Fruit fly (Drosophila melanogaster): Measurements from ENCODE around the gene ERR.

The ERR gene

DNA sequence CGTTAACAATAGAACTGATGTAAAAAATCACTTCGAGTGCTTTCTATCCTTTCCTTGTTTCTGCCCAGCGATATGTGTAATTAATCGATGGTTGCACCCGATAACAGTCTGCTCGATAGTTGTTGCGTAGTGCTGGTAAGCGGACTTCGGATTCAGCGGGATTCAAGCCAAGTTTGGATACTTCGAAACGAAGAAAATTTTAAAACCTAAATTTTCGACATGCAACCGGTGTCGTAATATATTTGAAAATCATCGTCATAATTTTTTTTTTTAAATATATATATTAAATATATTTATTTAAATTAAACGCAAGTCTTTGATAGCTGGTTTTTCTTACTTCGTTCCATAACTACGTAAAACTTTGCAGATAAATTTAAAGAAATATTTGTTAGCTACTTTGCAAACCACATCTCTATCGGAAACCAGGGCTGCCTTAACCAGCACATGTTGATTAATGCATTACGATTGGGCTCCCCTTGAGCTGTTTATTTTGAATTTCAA lies 11.4 kb upstream of the ERR start, which contains the start of the genes UbcE2M and Dhps (continued):
- no peak for TF ChIP-seq CG31388 (GFP tag; optimal IDR thresholded peaks at IDR 0.05)
- peak; percentile 63 for TF ChIP-seq CG17359 (tag; optimal IDR thresholded peaks at IDR 0.05)
- TF ChIP-seq sqz (GFP tag; optimal IDR thresholded peaks at IDR 0.05) = no peak
- no peak for TF ChIP-seq CG15601 (tag; optimal IDR thresholded peaks at IDR 0.05)
- peak; percentile 82 for TF ChIP-seq CG6791 (GFP tag; IDR thresholded peaks at IDR 0.05; ENCODE audit: partially characterized antibody)
- TF ChIP-seq pros (GFP tag; optimal IDR thresholded peaks at IDR 0.05) = no peak
- TF ChIP-seq unpg (GFP tag; optimal IDR thresholded peaks at IDR 0.05) = peak; percentile 66
- TF ChIP-seq CG3407 (GFP tag; optimal IDR thresholded peaks at IDR 0.05) = no peak
- TF ChIP-seq GATAe (GFP tag; conservative IDR thresholded peaks at IDR 0.05) = 0 out of 2 replicates have a peak, but pooled peaks have one; percentile 11
- TF ChIP-seq CG15514 (GFP tag; optimal IDR thresholded peaks at IDR 0.05) = peak; percentile 75
- peak; percentile 82 for TF ChIP-seq Hr3 (GFP tag; optimal IDR thresholded peaks at IDR 0.05)
- peak; percentile 62 for TF ChIP-seq Xrp1 (GFP tag; IDR thresholded peaks at IDR 0.05)
- peak; percentile 16 for TF ChIP-seq CG17802 (tag; optimal IDR thresholded peaks at IDR 0.05)
- peak; percentile 69 for TF ChIP-seq CG17385 (GFP tag; optimal IDR thresholded peaks at IDR 0.05)
- peak; percentile 70 for TF ChIP-seq inv (GFP tag; IDR thresholded peaks at IDR 0.05; ENCODE audit: partially characterized antibody)
- TF ChIP-seq fd64A (GFP tag; optimal IDR thresholded peaks at IDR 0.05) = no peak
- peak; percentile 11 for TF ChIP-seq CG34376 (GFP tag; optimal IDR thresholded peaks at IDR 0.05)
- peak; percentile 73 for TF ChIP-seq Usf (GFP tag; optimal IDR thresholded peaks at IDR 0.05)
- no peak for TF ChIP-seq luna (GFP tag; optimal IDR thresholded peaks at IDR 0.05)
- TF ChIP-seq CG30403 (GFP tag; optimal IDR thresholded peaks at IDR 0.05) = peak; percentile 81
- peak; percentile 2 for TF ChIP-seq CG7987 (GFP tag; optimal IDR thresholded peaks at IDR 0.05)
- TF ChIP-seq Atf-2 (GFP tag; optimal IDR thresholded peaks at IDR 0.05) = no peak
- TF ChIP-seq CG10959 (GFP tag; IDR thresholded peaks at IDR 0.05) = no peak
- TF ChIP-seq amos (GFP tag; IDR thresholded peaks at IDR 0.05; ENCODE audit: partially characterized antibody) = peak; percentile 84
- TF ChIP-seq Adf1 (GFP tag; IDR thresholded peaks at IDR 0.05) = peak; percentile 27; the same call in 1 of the 2 replicates
- TF ChIP-seq oc (tag; optimal IDR thresholded peaks at IDR 0.05) = no peak
- TF ChIP-seq toy (GFP tag; IDR thresholded peaks at IDR 0.05) = no peak
- TF ChIP-seq bcd (GFP tag; optimal IDR thresholded peaks at IDR 0.05) = peak; percentile 53
- peak; percentile 36 for TF ChIP-seq eyg (GFP tag; optimal IDR thresholded peaks at IDR 0.05)
- peak; percentile 76 for TF ChIP-seq dmrt11E (tag; optimal IDR thresholded peaks at IDR 0.05)
- no peak for TF ChIP-seq Lpt (GFP tag; optimal IDR thresholded peaks at IDR 0.05)
- peak; percentile 19 for TF ChIP-seq CG4854 (GFP tag; optimal IDR thresholded peaks at IDR 0.05)
- TF ChIP-seq CG30020 (tag; optimal IDR thresholded peaks at IDR 0.05) = peak; percentile 78
- peak; percentile 64 for TF ChIP-seq hbn (GFP tag; IDR thresholded peaks at IDR 0.05; ENCODE audit: partially characterized antibody)
- TF ChIP-seq otp (GFP tag; IDR thresholded peaks at IDR 0.05) = no peak
- no peak for TF ChIP-seq Sox102F (GFP tag; optimal IDR thresholded peaks at IDR 0.05)
- TF ChIP-seq CG7745 (tag; optimal IDR thresholded peaks at IDR 0.05) = no peak
- TF ChIP-seq Eip74EF (GFP tag; optimal IDR thresholded peaks at IDR 0.05) = no peak
- TF ChIP-seq run (tag; optimal IDR thresholded peaks at IDR 0.05) = no peak
- no peak for TF ChIP-seq ATbp (GFP tag; optimal IDR thresholded peaks at IDR 0.05)
- TF ChIP-seq Dp (GFP tag; optimal IDR thresholded peaks at IDR 0.05) = peak; percentile 36
- peak; percentile 83 for TF ChIP-seq CG10209 (GFP tag; optimal IDR thresholded peaks at IDR 0.05)
- TF ChIP-seq br (optimal IDR thresholded peaks at IDR 0.05) = no peak
- peak; percentile 36 for TF ChIP-seq caup (GFP tag; optimal IDR thresholded peaks at IDR 0.05; ENCODE audit: severe bottlenecking)
- peak; percentile 67 for TF ChIP-seq Chrac-16 (GFP tag; optimal IDR thresholded peaks at IDR 0.05)
- peak; percentile 3 for TF ChIP-seq CG3163 (GFP tag; optimal IDR thresholded peaks at IDR 0.05)
- peak; percentile 63; the same call in 1 of the 2 replicates for TF ChIP-seq CG14441 (GFP tag; IDR thresholded peaks at IDR 0.05)
- peak; percentile 41 for TF ChIP-seq chn (GFP tag; optimal IDR thresholded peaks at IDR 0.05)
- no peak for TF ChIP-seq ro (GFP tag; IDR thresholded peaks at IDR 0.05)
- no peak for TF ChIP-seq Gsc (GFP tag; IDR thresholded peaks at IDR 0.05)

Measured in whole organism, embryonic.